Worm (Caenorhabditis elegans) whole organism, L4 larva: ENCODE results near the gene sma-3.

Source experiments
- F37D6.2 ChIP-seq: sonication (generic microtip); optimal IDR thresholded peaks from 2 replicates; lab custom pipeline; 2016; ENCODE audit warnings: mild to moderate bottlenecking, missing genetic modification characterization, missing compliant biosample characterization
- F44E2.7 ChIP-seq: fragments of 200-800 bp; sonication (Bioruptor generic); IDR thresholded peaks from 2 replicates; pipeline ENCODE4 v2.1.2; 2022; ENCODE audit warnings: missing genetic modification characterization, missing compliant biosample characterization
- T26A8.4 ChIP-seq: fragments of 200-800 bp; sonication (Bioruptor generic); IDR thresholded peaks from 2 replicates; pipeline ENCODE4 v1.3.6; 2022; ENCODE audit warnings: missing genetic modification characterization, missing compliant biosample characterization
- aha-1 ChIP-seq: fragments of 150-350 bp; peaks from one replicate; lab custom pipeline; 2014; ENCODE audit warnings: missing biosample characterization, missing genetic modification characterization
- aly-2 ChIP-seq: sonication (generic microtip); optimal IDR thresholded peaks from 2 replicates; lab custom pipeline; 2018; ENCODE audit warnings: missing biosample characterization, missing genetic modification characterization
- ama-1 ChIP-seq: fragments of 150-350 bp; optimal IDR thresholded peaks from 2 replicates; lab custom pipeline; 2014; ENCODE audit warnings: inconsistent platforms, mixed read lengths
- arid-1 ChIP-seq: fragments of 200-800 bp; sonication (Bioruptor generic); conservative IDR thresholded peaks from 2 replicates; pipeline ENCODE4 v1.3.6; 2022; ENCODE audit warnings: missing genetic modification reagents, missing genetic modification characterization, missing compliant biosample characterization
- ceh-20 ChIP-seq: fragments of 200-800 bp; sonication (Bioruptor generic); IDR thresholded peaks from 2 replicates; pipeline ENCODE4 v1.3.6; 2022; ENCODE audit warnings: missing genetic modification reagents, missing genetic modification characterization, missing compliant biosample characterization
- ceh-32 ChIP-seq: sonication (generic microtip); optimal IDR thresholded peaks from 2 replicates; lab custom pipeline; 2016; ENCODE audit warnings: mild to moderate bottlenecking, missing genetic modification characterization, missing compliant biosample characterization; ENCODE audit not compliant: poor library complexity
- cey-2 ChIP-seq: sonication (generic microtip); optimal IDR thresholded peaks from 3 replicates; lab custom pipeline; 2017; ENCODE audit warnings: missing genetic modification characterization, mild to moderate bottlenecking, missing compliant biosample characterization, antibody characterized with exemption, borderline replicate concordance; ENCODE audit not compliant: insufficient read depth
- daf-12 ChIP-seq: fragments of 150-350 bp; optimal IDR thresholded peaks from 2 replicates; lab custom pipeline; 2014; ENCODE audit warnings: missing biosample characterization, missing genetic modification reagents, missing genetic modification characterization
- daf-16 ChIP-seq, 3 experiments: sonication (generic microtip); optimal IDR thresholded peaks; 2 replicates each; lab custom pipeline; 2016 to 2017; ENCODE audit warnings: missing genetic modification characterization in 3 of 3, missing genetic modification reagents in 3 of 3, mild to moderate bottlenecking in 2 of 3, missing compliant biosample characterization in 2 of 3, missing biosample characterization in 1 of 3, moderate library complexity in 1 of 3
- dmd-6 ChIP-seq: fragments of 200-800 bp; sonication (Bioruptor generic); IDR thresholded peaks from 2 replicates; pipeline ENCODE4 v1.3.6; 2022; ENCODE audit warnings: missing genetic modification reagents, missing genetic modification characterization, missing compliant biosample characterization
- dmd-9 ChIP-seq: fragments of 200-800 bp; sonication (Bioruptor generic); IDR thresholded peaks from 2 replicates; pipeline ENCODE4 v1.3.6; 2022; ENCODE audit warnings: missing genetic modification reagents, missing genetic modification characterization, missing compliant biosample characterization
- dpl-1 ChIP-seq: fragments of 150-350 bp; optimal IDR thresholded peaks from 2 replicates; lab custom pipeline; 2014; ENCODE audit warnings: missing biosample characterization, missing genetic modification reagents, missing genetic modification characterization
- dve-1 ChIP-seq: sonication (generic microtip); optimal IDR thresholded peaks from 2 replicates; lab custom pipeline; 2017; ENCODE audit warnings: antibody characterized with exemption, mild to moderate bottlenecking, missing genetic modification characterization, missing compliant biosample characterization; ENCODE audit not compliant: insufficient read depth
- egl-27 ChIP-seq: sonication (generic microtip); optimal IDR thresholded peaks from 3 replicates; lab custom pipeline; 2017; ENCODE audit warnings: missing biosample characterization, missing genetic modification reagents, missing genetic modification characterization
- gei-8 ChIP-seq: fragments of 200-800 bp; sonication (Bioruptor generic); optimal IDR thresholded peaks from 2 replicates; lab custom pipeline; 2018; ENCODE audit warnings: mild to moderate bottlenecking, missing genetic modification characterization, missing compliant biosample characterization
- hif-1 ChIP-seq, 2 experiments: sonication (generic microtip); optimal IDR thresholded peaks; 2 replicates each; lab custom pipeline; 2016 to 2017; ENCODE audit warnings: missing compliant biosample characterization in 2 of 2, missing genetic modification characterization in 2 of 2, missing genetic modification reagents in 2 of 2, missing genotype in 2 of 2, mild to moderate bottlenecking in 1 of 2
- hlh-11 ChIP-seq: fragments of 200-800 bp; sonication (Bioruptor generic); optimal IDR thresholded peaks from 2 replicates; lab custom pipeline; 2018; ENCODE audit warnings: mild to moderate bottlenecking, missing genetic modification characterization, missing compliant biosample characterization
- hlh-30 ChIP-seq: sonication (generic microtip); optimal IDR thresholded peaks from 2 replicates; lab custom pipeline; 2017; ENCODE audit warnings: antibody characterized with exemption, mild to moderate bottlenecking, missing genetic modification characterization, missing compliant biosample characterization; ENCODE audit not compliant: insufficient read depth
- hmg-1.1 ChIP-seq: fragments of 200-800 bp; sonication (Bioruptor generic); IDR thresholded peaks from 2 replicates; pipeline ENCODE4 v1.3.6; 2022; ENCODE audit warnings: missing genetic modification reagents, missing genetic modification characterization, missing compliant biosample characterization
- lim-7 ChIP-seq: fragments of 200-800 bp; sonication (Bioruptor generic); IDR thresholded peaks from 2 replicates; pipeline ENCODE4 v1.3.6; 2022; ENCODE audit warnings: missing genetic modification characterization, missing compliant biosample characterization
- lin-38 ChIP-seq: fragments of 200-800 bp; sonication (Bioruptor generic); IDR thresholded peaks from 2 replicates; pipeline ENCODE4 v1.3.6; 2022; ENCODE audit warnings: missing genetic modification reagents, missing genetic modification characterization, missing compliant biosample characterization
- lsy-2 ChIP-seq, 2 experiments: fragments of 150-350 bp in 1 of 2; sonication (generic microtip) in 1 of 2; optimal IDR thresholded peaks; 2 replicates each; lab custom pipeline; 2014 to 2017; ENCODE audit warnings: missing biosample characterization in 2 of 2, missing genetic modification characterization in 2 of 2
- mdl-1 ChIP-seq, 2 experiments: fragments of 150-350 bp in 1 of 2; sonication (generic microtip) in 1 of 2; optimal IDR thresholded peaks; 2 replicates each; lab custom pipeline; 2014 to 2017; ENCODE audit warnings: missing biosample characterization in 2 of 2, missing genetic modification characterization in 2 of 2
- mes-2 ChIP-seq: sonication (generic microtip); optimal IDR thresholded peaks from 2 replicates; lab custom pipeline; 2016; ENCODE audit warnings: missing genotype, mild to moderate bottlenecking, missing genetic modification characterization, missing compliant biosample characterization; ENCODE audit not compliant: poor library complexity, severe bottlenecking
- mxl-3 ChIP-seq: fragments of 200-800 bp; sonication (Bioruptor generic); optimal IDR thresholded peaks from 2 replicates; lab custom pipeline; 2018; ENCODE audit warnings: mild to moderate bottlenecking, missing genetic modification characterization, missing compliant biosample characterization
- nhr-10 ChIP-seq: fragments of 150-350 bp; optimal IDR thresholded peaks from 2 replicates; lab custom pipeline; 2014; ENCODE audit warnings: missing biosample characterization, missing genetic modification characterization
- nhr-102 ChIP-seq: sonication (generic microtip); optimal IDR thresholded peaks from 2 replicates; lab custom pipeline; 2016; ENCODE audit warnings: mild to moderate bottlenecking, missing genetic modification characterization, moderate library complexity, missing compliant biosample characterization
- nhr-11 ChIP-seq: fragments of 150-350 bp; optimal IDR thresholded peaks from 2 replicates; lab custom pipeline; 2014; ENCODE audit warnings: missing biosample characterization, missing genetic modification characterization
- nhr-28 ChIP-seq: fragments of 150-350 bp; optimal IDR thresholded peaks from 2 replicates; lab custom pipeline; 2014; ENCODE audit warnings: missing biosample characterization, missing genetic modification characterization
- nhr-41 ChIP-seq: fragments of 200-800 bp; sonication (Bioruptor generic); IDR thresholded peaks from 2 replicates; pipeline ENCODE4 v1.3.6; 2022; ENCODE audit warnings: missing genetic modification reagents, missing genetic modification characterization, missing compliant biosample characterization
- nhr-42 ChIP-seq: fragments of 200-800 bp; sonication (Bioruptor generic); IDR thresholded peaks from 2 replicates; pipeline ENCODE4 v1.3.6; 2022; ENCODE audit warnings: missing genetic modification characterization, missing compliant biosample characterization
- nhr-48 ChIP-seq: sonication (generic microtip); optimal IDR thresholded peaks from 2 replicates; lab custom pipeline; 2016; ENCODE audit warnings: mild to moderate bottlenecking, missing genetic modification characterization, missing compliant biosample characterization
- nhr-76 ChIP-seq: fragments of 150-350 bp; optimal IDR thresholded peaks from 2 replicates; lab custom pipeline; 2014; ENCODE audit warnings: missing biosample characterization, missing genetic modification characterization
- nhr-77 ChIP-seq: fragments of 150-350 bp; optimal IDR thresholded peaks from 2 replicates; lab custom pipeline; 2014; ENCODE audit warnings: missing biosample characterization, missing genetic modification characterization
- php-3 ChIP-seq: fragments of 200-800 bp; sonication (Bioruptor generic); IDR thresholded peaks from 2 replicates; pipeline ENCODE4 v1.3.6; 2022; ENCODE audit warnings: missing genetic modification reagents, missing genetic modification characterization, missing compliant biosample characterization
- rbr-2 ChIP-seq: sonication (generic microtip); optimal IDR thresholded peaks from 2 replicates; lab custom pipeline; 2016; ENCODE audit warnings: missing genotype, missing genetic modification characterization, missing compliant biosample characterization
- saeg-2 ChIP-seq: fragments of 200-800 bp; sonication (Bioruptor generic); IDR thresholded peaks from 2 replicates; pipeline ENCODE4 v1.3.6; 2022; ENCODE audit warnings: missing genetic modification reagents, missing genetic modification characterization, missing compliant biosample characterization
- snpc-1.2 ChIP-seq: fragments of 200-800 bp; sonication (Bioruptor generic); IDR thresholded peaks from 2 replicates; pipeline ENCODE4 v1.3.6; 2022; ENCODE audit warnings: missing genetic modification reagents, missing genetic modification characterization, missing compliant biosample characterization
- spr-3 ChIP-seq: fragments of 200-800 bp; sonication (Bioruptor generic); optimal IDR thresholded peaks from 2 replicates; lab custom pipeline; 2018; ENCODE audit warnings: mild to moderate bottlenecking, missing genetic modification characterization, missing compliant biosample characterization
- unc-39 ChIP-seq: sonication (generic microtip); optimal IDR thresholded peaks from 2 replicates; lab custom pipeline; 2017; ENCODE audit warnings: missing biosample characterization, missing genetic modification characterization
- zfp-3 ChIP-seq: fragments of 200-800 bp; sonication (Bioruptor generic); conservative IDR thresholded peaks from 2 replicates; pipeline ENCODE4 v1.3.6; 2022; ENCODE audit warnings: missing genetic modification reagents, missing genetic modification characterization, missing compliant biosample characterization

sma-3 gene

ce11 chrIII:6897587-6898064 is 33.9 kb upstream of the sma-3 start, which contains the start of gene T07E3.4 (continued):
- TF ChIP-seq unc-39 (tag; lab: Kevin White, UChicago) (no peak), lsy-2 (tag; optimal IDR thresholded peaks at IDR 0.05; lab: Kevin White, UChicago) (peak; percentile 50 to 84), spr-3 (GFP tag; lab: Kevin White, UChicago) (no peak), nhr-41 (no peak), snpc-1.2 (GFP tag; lab: Robert Waterston, UW) (no peak), hlh-11 (peak; percentile 93), egl-27 (tag; lab: Kevin White, UChicago) (no peak), aly-2 (tag; lab: Kevin White, UChicago) (no peak), F44E2.7 (no peak), ceh-32 (tag; lab: Kevin White, UChicago) (no peak), ceh-20 (0 out of 2 replicates have a peak, but pooled peaks have one; percentile 37), saeg-2 (GFP tag; lab: Robert Waterston, UW) (no peak)
- TF ChIP-seq, all 104 proteins: peak for 35

ce11 chrIII:6895677-6896076 is 31.9 kb upstream of the sma-3 start:
- TF ChIP-seq daf-16 (GFP tag; optimal IDR thresholded peaks at IDR 0.05; lab: Kevin White, UChicago) = no peak
- peak; percentile 93 for TF ChIP-seq daf-16 (tag; optimal IDR thresholded peaks at IDR 0.05; lab: Kevin White, UChicago)
- peak; percentile 55 for TF ChIP-seq aha-1 (tag; lab: Kevin White, UChicago)
- no peak for TF ChIP-seq F44E2.7
- TF ChIP-seq, all 104 proteins: peak for 2

ce11 chrIII:6895166-6895565 is 31.4 kb upstream of the sma-3 start:
- no peak for TF ChIP-seq dmd-9 (GFP tag; lab: Robert Waterston, UW)
- TF ChIP-seq F37D6.2 (tag; lab: Kevin White, UChicago) = no peak
- TF ChIP-seq dve-1 (tag; lab: Kevin White, UChicago) = peak; percentile 94
- TF ChIP-seq hlh-30 (tag; lab: Kevin White, UChicago) = peak; percentile 75
- peak; percentile 24 for TF ChIP-seq aly-2 (tag; lab: Kevin White, UChicago)
- TF ChIP-seq mxl-3 (GFP tag; lab: Kevin White, UChicago) = peak; percentile 40
- TF ChIP-seq lsy-2 (tag; optimal IDR thresholded peaks at IDR 0.05; lab: Kevin White, UChicago) = peak; percentile 43 to 84
- TF ChIP-seq lin-38 (GFP tag; lab: Robert Waterston, UW) = peak; percentile 49
- 0 out of 2 replicates have a peak, but pooled peaks have one; percentile 44 for TF ChIP-seq arid-1
- TF ChIP-seq nhr-10 = peak; percentile 74
- peak; percentile 81 for TF ChIP-seq nhr-11 (tag; lab: Kevin White, UChicago)
- TF ChIP-seq nhr-76 = peak; percentile 17
- peak; percentile 95 for TF ChIP-seq hlh-11
- TF ChIP-seq dpl-1 (GFP tag; lab: Kevin White, UChicago) = peak; percentile 14
- peak; percentile 71 for TF ChIP-seq gei-8 (GFP tag; lab: Kevin White, UChicago)
- peak; percentile 73; the same call in 1 of the 2 replicates for TF ChIP-seq saeg-2 (GFP tag; lab: Robert Waterston, UW)
- TF ChIP-seq nhr-77 (tag; lab: Kevin White, UChicago) = peak; percentile 45
- peak; percentile 83 for TF ChIP-seq nhr-48 (tag; lab: Kevin White, UChicago)
- TF ChIP-seq nhr-42 (GFP tag; lab: Robert Waterston, UW) = no peak
- TF ChIP-seq php-3 (GFP tag; lab: Robert Waterston, UW) = peak; percentile 50; the same call in 1 of the 2 replicates
- 0 out of 2 replicates have a peak, but pooled peaks have one; percentile 51 for TF ChIP-seq zfp-3
- peak; percentile 27 for TF ChIP-seq ama-1 (lab: Kevin White, UChicago)
- TF ChIP-seq egl-27 (tag; lab: Kevin White, UChicago) = no peak
- no peak for TF ChIP-seq rbr-2 (tag; lab: Kevin White, UChicago)
- TF ChIP-seq lim-7 = 0 out of 2 replicates have a peak, but pooled peaks have one; percentile 24
- peak; percentile 98 for TF ChIP-seq dmd-6 (GFP tag; lab: Robert Waterston, UW)
- TF ChIP-seq mes-2 (tag; lab: Kevin White, UChicago) = peak; percentile 31
- TF ChIP-seq hmg-1.1 (GFP tag; lab: Robert Waterston, UW) = peak; percentile 38; the same call in 1 of the 2 replicates
- no peak for TF ChIP-seq unc-39 (tag; lab: Kevin White, UChicago)
- TF ChIP-seq T26A8.4 (GFP tag; lab: Robert Waterston, UW) = peak; percentile 66
- TF ChIP-seq nhr-102 (tag; lab: Kevin White, UChicago) = peak; percentile 63
- peak; percentile 61 for TF ChIP-seq cey-2 (tag; lab: Kevin White, UChicago)
- TF ChIP-seq daf-12 (tag; lab: Kevin White, UChicago) = no peak
- TF ChIP-seq ceh-20 = 0 out of 2 replicates have a peak, but pooled peaks have one; percentile 47
- peak; percentile 89 for TF ChIP-seq nhr-28
- peak in 1 of 2 experiments; percentile 0 for TF ChIP-seq hif-1 (tag; optimal IDR thresholded peaks at IDR 0.05; lab: Kevin White, UChicago)
- TF ChIP-seq mdl-1 (tag; optimal IDR thresholded peaks at IDR 0.05; lab: Kevin White, UChicago) = peak in 1 of 2 experiments; percentile 75
